Worm (Caenorhabditis elegans) whole organism, L4 larva: ENCODE measurements around the gene F39H12.1.
A peak's percentile ranks its signal among the peaks of the same experiment; 100 is the strongest.

Source experiments
- D1046.2 ChIP-seq: fragments of 200-800 bp; sonication (Bioruptor generic); IDR thresholded peaks from 2 replicates; pipeline ENCODE4 v1.3.6; 2022; ENCODE audit warnings: missing genetic modification characterization, missing compliant biosample characterization
- F10B5.3 ChIP-seq: sonication (generic microtip); optimal IDR thresholded peaks from 2 replicates; lab custom pipeline; 2016; ENCODE audit warnings: mild to moderate bottlenecking, missing genetic modification characterization, missing compliant biosample characterization
- F49E8.2 ChIP-seq: sonication (generic microtip); optimal IDR thresholded peaks from 2 replicates; lab custom pipeline; 2016; ENCODE audit warnings: missing compliant biosample characterization, mild to moderate bottlenecking, missing genetic modification characterization, borderline replicate concordance
- T20F7.1 ChIP-seq: fragments of 200-800 bp; sonication (Bioruptor generic); optimal IDR thresholded peaks from 2 replicates; lab custom pipeline; 2018; ENCODE audit warnings: mild to moderate bottlenecking, missing genetic modification characterization, missing compliant biosample characterization
- Y105C5A.15 ChIP-seq: fragments of 200-800 bp; sonication (Bioruptor generic); IDR thresholded peaks from 2 replicates; pipeline ENCODE4 v1.3.6; 2022; ENCODE audit warnings: missing genetic modification characterization, missing compliant biosample characterization
- Y48G9A.11 ChIP-seq: fragments of 200-800 bp; sonication (Bioruptor generic); IDR thresholded peaks from 2 replicates; pipeline ENCODE4 v1.3.6; 2022; ENCODE audit warnings: missing genetic modification reagents, missing genetic modification characterization, missing compliant biosample characterization
- ama-1 ChIP-seq: fragments of 150-350 bp; optimal IDR thresholded peaks from 2 replicates; lab custom pipeline; 2014; ENCODE audit warnings: inconsistent platforms, mixed read lengths
- arid-1 ChIP-seq: fragments of 200-800 bp; sonication (Bioruptor generic); conservative IDR thresholded peaks from 2 replicates; pipeline ENCODE4 v1.3.6; 2022; ENCODE audit warnings: missing genetic modification reagents, missing genetic modification characterization, missing compliant biosample characterization
- ceh-20 ChIP-seq: fragments of 200-800 bp; sonication (Bioruptor generic); IDR thresholded peaks from 2 replicates; pipeline ENCODE4 v1.3.6; 2022; ENCODE audit warnings: missing genetic modification reagents, missing genetic modification characterization, missing compliant biosample characterization
- ceh-28 ChIP-seq: fragments of 150-350 bp; optimal IDR thresholded peaks from 2 replicates; lab custom pipeline; 2014; ENCODE audit warnings: missing biosample characterization, missing genetic modification reagents, missing genetic modification characterization
- ceh-82 ChIP-seq: sonication (generic microtip); optimal IDR thresholded peaks from 2 replicates; lab custom pipeline; 2017; ENCODE audit warnings: missing biosample characterization, missing genetic modification characterization
- ctbp-1 ChIP-seq: fragments of 200-800 bp; sonication (Bioruptor generic); IDR thresholded peaks from 2 replicates; pipeline ENCODE4 v1.3.6; 2022; ENCODE audit warnings: missing genetic modification reagents, missing genetic modification characterization, missing compliant biosample characterization
- daf-16 ChIP-seq, 3 experiments: sonication (generic microtip); optimal IDR thresholded peaks; 2 replicates each; lab custom pipeline; 2016 to 2017; ENCODE audit warnings: missing genetic modification characterization in 3 of 3, missing genetic modification reagents in 3 of 3, mild to moderate bottlenecking in 2 of 3, missing compliant biosample characterization in 2 of 3, missing biosample characterization in 1 of 3, moderate library complexity in 1 of 3
- daf-8 ChIP-seq: fragments of 200-800 bp; sonication (Bioruptor generic); IDR thresholded peaks from 2 replicates; pipeline ENCODE4 v1.3.6; 2022; ENCODE audit warnings: missing genetic modification characterization, missing compliant biosample characterization
- dmd-6 ChIP-seq: fragments of 200-800 bp; sonication (Bioruptor generic); IDR thresholded peaks from 2 replicates; pipeline ENCODE4 v1.3.6; 2022; ENCODE audit warnings: missing genetic modification reagents, missing genetic modification characterization, missing compliant biosample characterization
- duxl-1 ChIP-seq: sonication (generic microtip); optimal IDR thresholded peaks from 2 replicates; lab custom pipeline; 2016; ENCODE audit warnings: mild to moderate bottlenecking, missing genetic modification characterization, moderate library complexity, missing compliant biosample characterization; ENCODE audit not compliant: poor library complexity
- dve-1 ChIP-seq: sonication (generic microtip); optimal IDR thresholded peaks from 2 replicates; lab custom pipeline; 2017; ENCODE audit warnings: antibody characterized with exemption, mild to moderate bottlenecking, missing genetic modification characterization, missing compliant biosample characterization; ENCODE audit not compliant: insufficient read depth
- egl-43 ChIP-seq: fragments of 200-800 bp; sonication (Bioruptor generic); IDR thresholded peaks from 2 replicates; pipeline ENCODE4 v1.3.6; 2022; ENCODE audit warnings: missing genetic modification reagents, missing genetic modification characterization, missing compliant biosample characterization
- fkh-10 ChIP-seq: fragments of 150-350 bp; optimal IDR thresholded peaks from 2 replicates; lab custom pipeline; 2014; ENCODE audit warnings: missing biosample characterization, missing genetic modification reagents, missing genetic modification characterization
- gei-8 ChIP-seq: fragments of 200-800 bp; sonication (Bioruptor generic); optimal IDR thresholded peaks from 2 replicates; lab custom pipeline; 2018; ENCODE audit warnings: mild to moderate bottlenecking, missing genetic modification characterization, missing compliant biosample characterization
- hif-1 ChIP-seq, 2 experiments: sonication (generic microtip); optimal IDR thresholded peaks; 2 replicates each; lab custom pipeline; 2016 to 2017; ENCODE audit warnings: missing compliant biosample characterization in 2 of 2, missing genetic modification characterization in 2 of 2, missing genetic modification reagents in 2 of 2, missing genotype in 2 of 2, mild to moderate bottlenecking in 1 of 2
- hlh-11 ChIP-seq: fragments of 200-800 bp; sonication (Bioruptor generic); optimal IDR thresholded peaks from 2 replicates; lab custom pipeline; 2018; ENCODE audit warnings: mild to moderate bottlenecking, missing genetic modification characterization, missing compliant biosample characterization
- hlh-30 ChIP-seq: sonication (generic microtip); optimal IDR thresholded peaks from 2 replicates; lab custom pipeline; 2017; ENCODE audit warnings: antibody characterized with exemption, mild to moderate bottlenecking, missing genetic modification characterization, missing compliant biosample characterization; ENCODE audit not compliant: insufficient read depth
- jun-1 ChIP-seq: fragments of 150-350 bp; optimal IDR thresholded peaks from 2 replicates; lab custom pipeline; 2014; ENCODE audit warnings: missing biosample characterization, missing genetic modification reagents, missing genetic modification characterization
- lim-7 ChIP-seq: fragments of 200-800 bp; sonication (Bioruptor generic); IDR thresholded peaks from 2 replicates; pipeline ENCODE4 v1.3.6; 2022; ENCODE audit warnings: missing genetic modification characterization, missing compliant biosample characterization
- lin-15B ChIP-seq: fragments of 150-350 bp; sonication (generic microtip); optimal IDR thresholded peaks from 3 replicates; lab custom pipeline; 2014; ENCODE audit warnings: missing biosample characterization, missing genetic modification characterization
- lin-29 ChIP-seq: fragments of 200-800 bp; sonication (Bioruptor generic); IDR thresholded peaks from 2 replicates; pipeline ENCODE4 v1.3.6; 2022; ENCODE audit warnings: missing genetic modification reagents, missing genetic modification characterization, missing compliant biosample characterization
- lsy-2 ChIP-seq, 2 experiments: fragments of 150-350 bp in 1 of 2; sonication (generic microtip) in 1 of 2; optimal IDR thresholded peaks; 2 replicates each; lab custom pipeline; 2014 to 2017; ENCODE audit warnings: missing biosample characterization in 2 of 2, missing genetic modification characterization in 2 of 2
- madf-5 ChIP-seq, 2 experiments: fragments of 200-800 bp; sonication (Bioruptor generic); IDR thresholded peaks; 2 replicates each; pipeline ENCODE4 v1.3.6; 2022; ENCODE audit warnings: missing compliant biosample characterization in 2 of 2, missing genetic modification characterization in 2 of 2
- mdl-1 ChIP-seq, 2 experiments: fragments of 150-350 bp in 1 of 2; sonication (generic microtip) in 1 of 2; optimal IDR thresholded peaks; 2 replicates each; lab custom pipeline; 2014 to 2017; ENCODE audit warnings: missing biosample characterization in 2 of 2, missing genetic modification characterization in 2 of 2
- mep-1 ChIP-seq: fragments of 150-350 bp; sonication (generic microtip); optimal IDR thresholded peaks from 3 replicates; lab custom pipeline; 2014; ENCODE audit warnings: missing biosample characterization, missing genetic modification characterization
- mes-2 ChIP-seq: sonication (generic microtip); optimal IDR thresholded peaks from 2 replicates; lab custom pipeline; 2016; ENCODE audit warnings: missing genotype, mild to moderate bottlenecking, missing genetic modification characterization, missing compliant biosample characterization; ENCODE audit not compliant: poor library complexity, severe bottlenecking
- nhr-11 ChIP-seq: fragments of 150-350 bp; optimal IDR thresholded peaks from 2 replicates; lab custom pipeline; 2014; ENCODE audit warnings: missing biosample characterization, missing genetic modification characterization
- nhr-25 ChIP-seq: sonication (generic microtip); optimal IDR thresholded peaks from 2 replicates; lab custom pipeline; 2017; ENCODE audit warnings: missing genetic modification characterization, mild to moderate bottlenecking, missing compliant biosample characterization, antibody characterized with exemption, moderate library complexity, borderline replicate concordance; ENCODE audit not compliant: insufficient read depth
- nhr-28 ChIP-seq: fragments of 150-350 bp; optimal IDR thresholded peaks from 2 replicates; lab custom pipeline; 2014; ENCODE audit warnings: missing biosample characterization, missing genetic modification characterization
- nhr-48 ChIP-seq: sonication (generic microtip); optimal IDR thresholded peaks from 2 replicates; lab custom pipeline; 2016; ENCODE audit warnings: mild to moderate bottlenecking, missing genetic modification characterization, missing compliant biosample characterization
- nhr-6 ChIP-seq: fragments of 150-350 bp; optimal IDR thresholded peaks from 2 replicates; lab custom pipeline; 2014; ENCODE audit warnings: missing biosample characterization, missing genetic modification characterization
- nhr-77 ChIP-seq: fragments of 150-350 bp; optimal IDR thresholded peaks from 2 replicates; lab custom pipeline; 2014; ENCODE audit warnings: missing biosample characterization, missing genetic modification characterization
- pha-4 ChIP-seq, 2 experiments: fragments of 150-350 bp in 1 of 2; fragments of 200-800 bp in 1 of 2; sonication (Bioruptor generic) in 1 of 2; IDR thresholded peaks in 1 of 2; optimal IDR thresholded peaks in 1 of 2; 2 replicates each; pipeline versions ENCODE4 v1.3.6 to Lab custom; 2014 to 2022; ENCODE audit warnings: missing genetic modification characterization in 2 of 2, missing genetic modification reagents in 2 of 2, missing biosample characterization in 1 of 2, missing compliant biosample characterization in 1 of 2
- php-3 ChIP-seq: fragments of 200-800 bp; sonication (Bioruptor generic); IDR thresholded peaks from 2 replicates; pipeline ENCODE4 v1.3.6; 2022; ENCODE audit warnings: missing genetic modification reagents, missing genetic modification characterization, missing compliant biosample characterization
- pqm-1 ChIP-seq: sonication (generic microtip); optimal IDR thresholded peaks from 2 replicates; lab custom pipeline; 2017; ENCODE audit warnings: missing biosample characterization, missing genetic modification characterization
- rbr-2 ChIP-seq: sonication (generic microtip); optimal IDR thresholded peaks from 2 replicates; lab custom pipeline; 2016; ENCODE audit warnings: missing genotype, missing genetic modification characterization, missing compliant biosample characterization
- sdz-12 ChIP-seq: fragments of 200-800 bp; sonication (Bioruptor generic); optimal IDR thresholded peaks from 2 replicates; lab custom pipeline; 2018; ENCODE audit warnings: mild to moderate bottlenecking, missing genetic modification characterization, missing compliant biosample characterization
- set-16 ChIP-seq: fragments of 200-800 bp; sonication (Bioruptor generic); IDR thresholded peaks from 2 replicates; pipeline ENCODE4 v1.3.6; 2022; ENCODE audit warnings: missing genetic modification reagents, missing genetic modification characterization, missing compliant biosample characterization
- tag-97 ChIP-seq: fragments of 200-800 bp; sonication (Bioruptor generic); IDR thresholded peaks from 2 replicates; pipeline ENCODE4 v1.3.6; 2022; ENCODE audit warnings: missing genetic modification characterization, missing compliant biosample characterization
- unc-130 ChIP-seq: sonication (generic microtip); optimal IDR thresholded peaks from 2 replicates; lab custom pipeline; 2016; ENCODE audit warnings: missing genetic modification reagents, missing genetic modification characterization, missing compliant biosample characterization
- unc-62 ChIP-seq, 3 experiments: fragments of 150-350 bp in 1 of 3; sonication (generic microtip); optimal IDR thresholded peaks in 2 of 3; peaks in 1 of 3; 1 replicate in 1 of 3; 2 replicates in 2 of 3; lab custom pipeline; 2014 to 2017; ENCODE audit warnings: missing biosample characterization in 3 of 3, missing genetic modification characterization in 3 of 3, missing genetic modification reagents in 3 of 3, missing genotype in 1 of 3

F39H12.1 gene

DNA sequence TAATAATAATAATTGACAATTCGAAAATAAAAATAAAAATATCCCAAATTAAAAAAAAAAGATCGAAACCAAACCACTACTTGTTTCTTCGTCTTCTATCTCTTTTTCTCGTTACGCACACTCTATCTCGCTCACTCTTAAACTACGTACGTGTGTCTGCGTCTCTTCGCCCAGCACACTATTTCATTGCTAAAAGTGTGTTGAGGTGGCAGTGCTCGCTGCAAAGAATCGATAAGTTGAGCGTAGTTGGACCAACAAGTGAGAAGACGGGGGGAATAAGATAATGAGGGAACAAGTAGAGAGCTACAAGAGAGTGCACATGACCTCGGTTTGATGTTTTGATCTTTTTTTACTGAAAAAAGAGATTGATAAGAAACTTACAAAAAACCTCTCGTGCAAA lies 8.7 kb upstream of the F39H12.1 start (continued):
- TF ChIP-seq ama-1 (lab: Kevin White, UChicago) (no peak), sdz-12 (GFP tag; lab: Kevin White, UChicago) (no peak), pqm-1 (no peak), duxl-1 (no peak), mep-1 (tag; lab: Kevin White, UChicago) (peak; percentile 55), mdl-1 (tag; optimal IDR thresholded peaks at IDR 0.05; lab: Kevin White, UChicago) (peak in 1 of 2 experiments; percentile 31), F10B5.3 (tag; lab: Kevin White, UChicago) (no peak), lsy-2 (tag; optimal IDR thresholded peaks at IDR 0.05; lab: Kevin White, UChicago) (peak in 1 of 2 experiments; percentile 34), unc-130 (GFP tag; lab: Kevin White, UChicago) (no peak), daf-16 (GFP tag; optimal IDR thresholded peaks at IDR 0.05; lab: Kevin White, UChicago) (no peak), daf-16 (tag; optimal IDR thresholded peaks at IDR 0.05; lab: Kevin White, UChicago) (peak; percentile 52), lin-15B (tag; lab: Kevin White, UChicago) (no peak), Y48G9A.11 (GFP tag; lab: Robert Waterston, UW) (no peak), tag-97 (GFP tag; lab: Robert Waterston, UW) (no peak), T20F7.1 (GFP tag; lab: Kevin White, UChicago) (no peak), madf-5 (GFP tag; IDR thresholded peaks at IDR 0.05; lab: Robert Waterston, UW) (no peak), ceh-20 (no peak), rbr-2 (tag; lab: Kevin White, UChicago) (peak; percentile 48), hlh-11 (tag; lab: Kevin White, UChicago) (peak; percentile 27), php-3 (no peak), lim-7 (GFP tag; lab: Robert Waterston, UW) (no peak), ctbp-1 (0 out of 2 replicates have a peak, but pooled peaks have one; percentile 13), nhr-48 (tag; lab: Kevin White, UChicago) (peak; percentile 16), unc-62 (GFP tag; optimal IDR thresholded peaks at IDR 0.05 in 1 of 2; lab: Kevin White, UChicago) (no peak), unc-62 (tag; optimal IDR thresholded peaks at IDR 0.05; lab: Kevin White, UChicago) (no peak), pha-4 (GFP tag; IDR thresholded peaks at IDR 0.05; lab: Robert Waterston, UW) (no peak), pha-4 (tag; optimal IDR thresholded peaks at IDR 0.05; lab: Kevin White, UChicago) (no peak), jun-1 (tag; lab: Kevin White, UChicago) (no peak), ceh-28 (peak; percentile 41), arid-1 (GFP tag; lab: Robert Waterston, UW) (no peak), ceh-82 (tag; lab: Kevin White, UChicago) (no peak), D1046.2 (GFP tag; lab: Robert Waterston, UW) (no peak), hlh-30 (tag; lab: Kevin White, UChicago) (peak; percentile 41)

DNA sequence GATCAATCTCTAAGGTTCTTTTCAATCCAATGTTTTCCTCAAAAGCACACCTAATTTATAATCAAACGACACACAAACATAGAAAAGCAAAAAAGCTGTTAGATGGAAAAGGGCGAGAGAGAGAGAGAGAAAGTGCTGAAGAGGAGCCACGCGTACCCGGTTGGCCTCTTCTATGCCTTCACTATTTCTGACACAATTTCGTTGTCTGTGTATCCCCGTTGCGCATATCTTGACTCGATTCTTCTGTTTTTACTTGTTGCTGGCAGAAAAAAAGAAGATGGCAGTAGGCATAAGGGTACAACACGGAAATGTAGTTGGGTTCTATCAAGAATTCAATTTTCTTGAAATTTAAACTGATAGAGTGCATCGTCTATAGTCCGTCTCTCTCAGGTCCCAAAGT lies 7.1 kb upstream of the F39H12.1 start:
- peak in 1 of 2 experiments; percentile 45 for TF ChIP-seq hif-1 (tag; optimal IDR thresholded peaks at IDR 0.05; lab: Kevin White, UChicago)
- no peak for TF ChIP-seq ama-1 (lab: Kevin White, UChicago)
- TF ChIP-seq fkh-10, result peak; percentile 89
- peak; percentile 52 for TF ChIP-seq dve-1
- TF ChIP-seq lin-29 (GFP tag; lab: Robert Waterston, UW), result no peak
- no peak for TF ChIP-seq set-16 (GFP tag; lab: Robert Waterston, UW)
- TF ChIP-seq arid-1 (GFP tag; lab: Robert Waterston, UW), result no peak
- TF ChIP-seq egl-43 (GFP tag; lab: Robert Waterston, UW), result no peak
- TF ChIP-seq nhr-11 (tag; lab: Kevin White, UChicago), result peak; percentile 82
- peak; percentile 75 for TF ChIP-seq mes-2 (tag; lab: Kevin White, UChicago)
- TF ChIP-seq dmd-6, result peak; percentile 38; the same call in 1 of the 2 replicates
- peak; percentile 33 for TF ChIP-seq nhr-77
- no peak for TF ChIP-seq F49E8.2 (tag; lab: Kevin White, UChicago)
- TF ChIP-seq nhr-28 (tag; lab: Kevin White, UChicago), result peak; percentile 91
- TF ChIP-seq sdz-12 (GFP tag; lab: Kevin White, UChicago), result no peak
- TF ChIP-seq lsy-2 (tag; optimal IDR thresholded peaks at IDR 0.05; lab: Kevin White, UChicago), result peak in 1 of 2 experiments; percentile 71
- TF ChIP-seq nhr-6 (tag; lab: Kevin White, UChicago), result peak; percentile 59
- no peak for TF ChIP-seq F10B5.3 (tag; lab: Kevin White, UChicago)
- TF ChIP-seq nhr-25 (tag; lab: Kevin White, UChicago), result peak; percentile 85
- TF ChIP-seq hlh-11 (tag; lab: Kevin White, UChicago), result peak; percentile 55
- TF ChIP-seq ctbp-1, result peak; percentile 82
- no peak for TF ChIP-seq daf-8 (GFP tag; lab: Robert Waterston, UW)
- TF ChIP-seq Y105C5A.15 (GFP tag; lab: Robert Waterston, UW), result no peak
- no peak for TF ChIP-seq gei-8 (GFP tag; lab: Kevin White, UChicago)
- peak; percentile 60 to 87 for TF ChIP-seq mdl-1 (tag; optimal IDR thresholded peaks at IDR 0.05; lab: Kevin White, UChicago)
